Fruit fly (Drosophila melanogaster) whole organism, wandering third instar larva: ENCODE measurements around the gene Atpalpha.

Source experiments
- br ChIP-seq: fragments of 200-800 bp; sonication (Bioruptor generic); optimal IDR thresholded peaks from 2 replicates; lab custom pipeline; 2016; ENCODE audit warnings: missing biosample characterization, missing genetic modification characterization
- h ChIP-seq: fragments of 200-800 bp; sonication (Bioruptor generic); optimal IDR thresholded peaks from 3 replicates; lab custom pipeline; 2016; ENCODE audit warnings: missing biosample characterization, mild to moderate bottlenecking, missing genetic modification characterization
- woc ChIP-seq: sonication (Bioruptor generic); optimal IDR thresholded peaks from 2 replicates; lab custom pipeline; 2016; ENCODE audit warnings: missing biosample characterization, mild to moderate bottlenecking, missing genetic modification characterization

DNA sequence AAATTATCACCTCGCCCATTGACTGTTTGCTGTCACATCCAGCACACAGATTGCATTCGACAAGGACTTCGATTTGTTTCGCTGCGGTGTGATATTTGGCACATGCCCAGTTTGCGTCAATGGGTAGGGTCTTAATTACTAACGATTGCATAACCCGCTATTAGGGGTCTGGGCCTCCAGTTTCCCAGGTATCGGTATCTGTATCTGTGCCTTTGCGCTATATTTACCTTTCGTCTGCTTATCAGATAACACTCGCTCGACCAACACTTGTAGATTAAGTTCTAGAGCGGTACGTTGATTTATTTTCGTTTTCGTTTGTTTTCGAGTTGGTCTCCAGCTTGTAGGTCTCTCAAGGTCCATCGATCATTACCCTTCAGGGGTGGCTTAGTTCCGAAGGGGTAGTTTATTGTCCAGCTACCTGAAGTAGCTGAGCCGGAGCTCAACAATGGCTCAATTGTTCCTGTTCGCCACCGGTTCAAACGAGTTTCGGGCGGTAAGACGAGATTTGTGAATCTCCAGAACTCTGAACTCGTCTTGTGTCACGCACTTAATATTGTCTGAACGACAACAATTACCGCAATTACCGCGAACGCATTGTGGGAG is 2.9 kb downstream of the Atpalpha start:
- TF ChIP-seq br (GFP tag; lab: Kevin White, UChicago) (no peak), woc (no peak), h (GFP tag; lab: Kevin White, UChicago) (no peak)
